4 worm cellular contexts compared by ENCODE assay signal in the genomic region with DNA sequence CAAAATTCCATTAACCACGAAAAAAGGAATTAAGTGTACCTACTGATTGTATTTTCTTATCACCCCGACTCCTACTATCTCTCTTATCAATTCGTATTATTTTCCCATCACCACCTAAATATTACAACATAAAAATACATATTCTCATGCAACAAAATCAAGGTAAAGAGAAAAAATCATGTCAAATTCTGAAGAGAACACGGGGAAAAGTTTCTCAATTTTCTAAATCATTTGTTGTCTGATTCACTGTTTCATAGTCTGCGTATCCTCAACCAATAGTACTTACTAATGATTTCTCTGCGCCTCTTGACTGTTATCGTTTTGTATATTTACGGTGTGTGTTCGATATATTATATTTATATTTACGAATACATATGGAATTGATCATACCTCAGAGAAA.
TF ChIP-seq lines count a peak whose summit lies in the region.

No protein-coding gene starts in this region.

TF ChIP-seq in whole organism, L1 larva, 84 proteins besides CTCF, POLR2A, EP300 and RAD21 (continued from another document):
- TF ChIP-seq aly-2 (tag; optimal IDR thresholded peaks at IDR 0.05; lab: Kevin White, UChicago) (no peak), ama-1 (optimal IDR thresholded peaks at IDR 0.05; lab: Kevin White, UChicago) (no peak), nhr-20 (tag; optimal IDR thresholded peaks at IDR 0.05; lab: Kevin White, UChicago) (peak; percentile 20)
TF ChIP-seq in whole organism, L1 larva: peak in this region for 10.

TF ChIP-seq in whole organism, L2 larva, 48 proteins besides CTCF, POLR2A, EP300 and RAD21 (continued from another document):
- no peak for TF ChIP-seq nhr-25 (tag; optimal IDR thresholded peaks at IDR 0.05; lab: Kevin White, UChicago)
- no peak for TF ChIP-seq elt-3 (tag; optimal IDR thresholded peaks at IDR 0.05; lab: Kevin White, UChicago)
- no peak for TF ChIP-seq sma-3 (GFP tag; optimal IDR thresholded peaks at IDR 0.05; lab: Kevin White, UChicago)
- TF ChIP-seq zag-1 (tag; optimal IDR thresholded peaks at IDR 0.05; lab: Kevin White, UChicago): no peak
- no peak for TF ChIP-seq lin-39 (tag; optimal IDR thresholded peaks at IDR 0.05; lab: Kevin White, UChicago)
- TF ChIP-seq mab-5 (tag; optimal IDR thresholded peaks at IDR 0.05; lab: Kevin White, UChicago): no peak
- no peak for TF ChIP-seq nhr-77 (tag; optimal IDR thresholded peaks at IDR 0.05; lab: Kevin White, UChicago)
- TF ChIP-seq dmd-4 (tag; optimal IDR thresholded peaks at IDR 0.05; lab: Kevin White, UChicago): no peak
- no peak for TF ChIP-seq ztf-11 (tag; optimal IDR thresholded peaks at IDR 0.05; lab: Kevin White, UChicago)
- no peak for TF ChIP-seq alr-1 (tag; optimal IDR thresholded peaks at IDR 0.05; lab: Kevin White, UChicago)
- no peak for TF ChIP-seq ceh-82 (tag; optimal IDR thresholded peaks at IDR 0.05; lab: Kevin White, UChicago)
- peak; percentile 39 for TF ChIP-seq egl-27 (tag; optimal IDR thresholded peaks at IDR 0.05; lab: Kevin White, UChicago)
- TF ChIP-seq mbf-1 (tag; optimal IDR thresholded peaks at IDR 0.05; lab: Kevin White, UChicago): no peak
- TF ChIP-seq sma-9 (GFP tag; optimal IDR thresholded peaks at IDR 0.05; lab: Kevin White, UChicago): no peak
- no peak for TF ChIP-seq sma-9 (tag; optimal IDR thresholded peaks at IDR 0.05; lab: Kevin White, UChicago)
- no peak for TF ChIP-seq nhr-237 (tag; optimal IDR thresholded peaks at IDR 0.05; lab: Kevin White, UChicago)
- no peak for TF ChIP-seq nhr-23 (tag; optimal IDR thresholded peaks at IDR 0.05; lab: Kevin White, UChicago)
- TF ChIP-seq fos-1 (tag; optimal IDR thresholded peaks at IDR 0.05; lab: Kevin White, UChicago): peak; percentile 89
- TF ChIP-seq ceh-16 (tag; optimal IDR thresholded peaks at IDR 0.05; lab: Kevin White, UChicago): no peak
- TF ChIP-seq ama-1 (optimal IDR thresholded peaks at IDR 0.05; lab: Kevin White, UChicago): no peak

TF ChIP-seq in whole organism, L3 larva, 47 proteins besides CTCF, POLR2A, EP300 and RAD21 (continued from another document):
- TF ChIP-seq aly-2 (tag; optimal IDR thresholded peaks at IDR 0.05; lab: Kevin White, UChicago) (no peak), ceh-28 (tag; optimal IDR thresholded peaks at IDR 0.05; lab: Kevin White, UChicago) (no peak), unc-62 (GFP tag; optimal IDR thresholded peaks at IDR 0.05; lab: Kevin White, UChicago) (no peak), ZK546.5 (tag; optimal IDR thresholded peaks at IDR 0.05; lab: Kevin White, UChicago) (no peak), elt-2 (tag; optimal IDR thresholded peaks at IDR 0.05; lab: Kevin White, UChicago) (peak; percentile 95), skn-1 (tag; optimal IDR thresholded peaks at IDR 0.05; lab: Kevin White, UChicago) (no peak), jun-1 (tag; optimal IDR thresholded peaks at IDR 0.05; lab: Kevin White, UChicago) (peak; percentile 33), ama-1 (optimal IDR thresholded peaks at IDR 0.05; lab: Kevin White, UChicago) (no peak), nhr-28 (tag; optimal IDR thresholded peaks at IDR 0.05; lab: Kevin White, UChicago) (no peak), nhr-23 (tag; optimal IDR thresholded peaks at IDR 0.05; lab: Kevin White, UChicago) (no peak), pha-4 (tag; optimal IDR thresholded peaks at IDR 0.05; lab: Kevin White, UChicago) (peak; percentile 87), sea-2 (GFP tag; optimal IDR thresholded peaks at IDR 0.05; lab: Kevin White, UChicago) (no peak), ztf-11 (tag; optimal IDR thresholded peaks at IDR 0.05; lab: Kevin White, UChicago) (no peak), nhr-76 (tag; optimal IDR thresholded peaks at IDR 0.05; lab: Kevin White, UChicago) (no peak), ztf-4 (tag; optimal IDR thresholded peaks at IDR 0.05; lab: Kevin White, UChicago) (no peak), eor-1 (tag; optimal IDR thresholded peaks at IDR 0.05; lab: Kevin White, UChicago) (no peak), nhr-67 (tag; optimal IDR thresholded peaks at IDR 0.05; lab: Kevin White, UChicago) (no peak), ceh-9 (tag; optimal IDR thresholded peaks at IDR 0.05; lab: Kevin White, UChicago) (no peak), nfya-1 (tag; optimal IDR thresholded peaks at IDR 0.05; lab: Kevin White, UChicago; ENCODE audit: insufficient read depth) (peak; percentile 14), ceh-82 (tag; optimal IDR thresholded peaks at IDR 0.05; lab: Kevin White, UChicago) (no peak), mml-1 (tag; optimal IDR thresholded peaks at IDR 0.05; lab: Kevin White, UChicago) (no peak)

TF ChIP-seq in whole organism, L4 larva, 104 proteins besides CTCF, POLR2A, EP300 and RAD21 (continued from another document):
- TF ChIP-seq daf-16 (GFP tag; optimal IDR thresholded peaks at IDR 0.05; lab: Kevin White, UChicago) (no peak), daf-16 (tag; optimal IDR thresholded peaks at IDR 0.05; lab: Kevin White, UChicago) (peak; percentile 80)
